Fruit fly (Drosophila melanogaster) whole organism, adult: ENCODE results near the gene CG7011.

Experiments
- CG11617 ChIP-seq: fragments of 200-800 bp; sonication (Bioruptor generic); optimal IDR thresholded peaks from 2 replicates; lab custom pipeline; 2017; ENCODE audit warnings: mild to moderate bottlenecking, missing biosample characterization, missing genetic modification reagents, missing genetic modification characterization
- CG12768 ChIP-seq: fragments of 200-800 bp; sonication (Bioruptor generic); optimal IDR thresholded peaks from 2 replicates; lab custom pipeline; 2017; ENCODE audit warnings: missing biosample characterization, missing genetic modification characterization, mild to moderate bottlenecking, moderate library complexity, missing genetic modification reagents
- CG14711 ChIP-seq: fragments of 200-800 bp; sonication (Bioruptor generic); optimal IDR thresholded peaks from 2 replicates; lab custom pipeline; 2018; ENCODE audit warnings: missing biosample characterization, mild to moderate bottlenecking, missing genetic modification characterization, moderate library complexity
- CG1620 ChIP-seq: fragments of 200-800 bp; sonication (Bioruptor generic); optimal IDR thresholded peaks from 2 replicates; lab custom pipeline; 2016; ENCODE audit warnings: missing biosample characterization, missing genetic modification characterization
- CG33017 ChIP-seq: fragments of 200-800 bp; sonication (Bioruptor generic); optimal IDR thresholded peaks from 2 replicates; lab custom pipeline; 2018; ENCODE audit warnings: missing biosample characterization, mild to moderate bottlenecking, missing genetic modification characterization, moderate library complexity
- CG5204 ChIP-seq: fragments of 200-800 bp; sonication (Bioruptor generic); optimal IDR thresholded peaks from 2 replicates; lab custom pipeline; 2016; ENCODE audit warnings: missing biosample characterization, missing genetic modification characterization
- CG7045 ChIP-seq: fragments of 200-800 bp; sonication (Bioruptor generic); optimal IDR thresholded peaks from 2 replicates; lab custom pipeline; 2017; ENCODE audit warnings: missing biosample characterization, mild to moderate bottlenecking, missing genetic modification characterization
- CG7101 ChIP-seq: fragments of 200-800 bp; sonication (Bioruptor generic); optimal IDR thresholded peaks from 2 replicates; lab custom pipeline; 2018; ENCODE audit warnings: missing biosample characterization, mild to moderate bottlenecking, missing genetic modification characterization, moderate library complexity
- Clk ChIP-seq: fragments of 200-800 bp; sonication (Bioruptor generic); optimal IDR thresholded peaks from 2 replicates; lab custom pipeline; 2017; ENCODE audit warnings: missing biosample characterization, missing genetic modification characterization
- Crg-1 ChIP-seq: fragments of 200-800 bp; sonication (Bioruptor generic); optimal IDR thresholded peaks from 2 replicates; lab custom pipeline; 2016; ENCODE audit warnings: missing biosample characterization, missing genetic modification characterization
- Hr96 ChIP-seq: fragments of 200-800 bp; sonication (Bioruptor generic); optimal IDR thresholded peaks from 2 replicates; lab custom pipeline; 2016; ENCODE audit warnings: missing biosample characterization, missing genetic modification characterization
- Mnt ChIP-seq: fragments of 200-800 bp; sonication (Bioruptor generic); optimal IDR thresholded peaks from 2 replicates; lab custom pipeline; 2016; ENCODE audit warnings: missing biosample characterization, mild to moderate bottlenecking, missing genetic modification characterization
- bab1 ChIP-seq: fragments of 200-800 bp; sonication (Bioruptor generic); optimal IDR thresholded peaks from 3 replicates; lab custom pipeline; 2019; ENCODE audit warnings: missing biosample characterization, mild to moderate bottlenecking, missing genetic modification characterization, moderate library complexity
- cic ChIP-seq: fragments of 200-800 bp; sonication (Bioruptor generic); optimal IDR thresholded peaks from 2 replicates; lab custom pipeline; 2017; ENCODE audit warnings: missing biosample characterization, mild to moderate bottlenecking, missing genetic modification characterization, moderate library complexity
- cnc ChIP-seq, 2 experiments: fragments of >200 bp; optimal IDR thresholded peaks; 2 replicates each; lab custom pipeline; 2017
- kay ChIP-seq: fragments of 200-800 bp; sonication (Bioruptor generic); peaks from one replicate; lab custom pipeline; 2016; ENCODE audit warnings: missing biosample characterization, missing genetic modification characterization, borderline replicate concordance
- ovo ChIP-seq: fragments of 200-800 bp; sonication (Bioruptor generic); optimal IDR thresholded peaks from 2 replicates; lab custom pipeline; 2016; ENCODE audit warnings: missing biosample characterization, missing genetic modification characterization
- pad ChIP-seq: fragments of 200-800 bp; sonication (Bioruptor generic); optimal IDR thresholded peaks from 3 replicates; lab custom pipeline; 2017; ENCODE audit warnings: missing biosample characterization, missing genetic modification characterization, mild to moderate bottlenecking, moderate library complexity, missing genetic modification reagents
- tj ChIP-seq: fragments of 200-800 bp; sonication (Bioruptor generic); optimal IDR thresholded peaks from 3 replicates; lab custom pipeline; 2017; ENCODE audit warnings: missing biosample characterization, mild to moderate bottlenecking, missing genetic modification characterization, moderate library complexity
- toe ChIP-seq: fragments of 200-800 bp; sonication (Bioruptor generic); optimal IDR thresholded peaks from 2 replicates; lab custom pipeline; 2016; ENCODE audit warnings: missing biosample characterization, missing genetic modification characterization

Gene CG7011

DNA sequence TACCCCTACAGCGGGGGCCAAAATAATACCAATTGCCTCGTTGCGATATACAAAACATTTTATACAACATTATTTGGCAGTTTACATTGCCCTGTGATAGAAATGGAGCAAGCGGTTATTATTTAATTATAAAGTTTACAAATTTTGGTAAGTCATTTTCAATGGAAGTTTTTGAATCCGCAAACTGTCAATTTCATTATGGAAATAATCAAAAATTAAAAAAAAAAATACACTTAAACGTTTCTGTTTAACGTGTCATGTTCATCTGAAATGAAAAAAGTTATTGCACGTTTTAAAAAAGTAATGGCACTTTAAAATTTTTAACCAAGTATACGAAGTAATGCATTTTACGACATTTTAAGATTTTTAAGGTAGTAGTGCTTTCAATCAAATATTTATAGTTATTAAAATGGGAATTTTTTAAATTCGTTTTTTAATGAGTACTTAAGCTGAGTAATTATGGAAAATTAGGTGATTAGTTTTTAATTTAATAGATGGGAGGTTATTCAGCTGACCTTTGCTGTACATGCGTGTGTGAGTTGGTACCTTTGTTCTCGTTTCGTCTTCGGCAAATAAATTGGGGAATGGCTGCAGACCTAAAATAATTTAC is 33.4 kb upstream of the CG7011 start:
- TF ChIP-seq pad (GFP tag; lab: Kevin White, UChicago) (no peak), CG12768 (GFP tag; lab: Kevin White, UChicago) (no peak), CG5204 (no peak), Hr96 (GFP tag; lab: Kevin White, UChicago) (no peak)

DNA sequence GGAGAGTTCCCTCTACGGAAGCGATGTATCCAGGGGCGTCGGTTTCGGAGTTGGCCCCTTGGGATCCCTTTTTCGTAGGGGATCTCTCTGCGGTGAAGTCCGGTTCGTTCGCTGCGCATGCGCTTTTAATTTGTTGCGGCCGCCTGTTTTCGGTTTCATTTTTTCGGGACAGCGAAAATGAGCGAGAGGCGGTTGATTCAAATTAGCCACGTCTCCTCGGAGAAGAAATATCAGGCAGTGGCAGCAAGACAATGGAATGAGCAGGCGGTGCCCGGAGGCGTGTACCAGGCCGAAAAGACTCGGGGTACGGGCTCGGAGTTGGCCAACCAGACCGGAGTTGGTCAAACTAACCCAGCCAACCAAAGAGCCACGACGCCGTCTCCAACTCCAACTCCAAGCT is 32.8 kb upstream of the CG7011 start:
- TF ChIP-seq kay (GFP tag; lab: Kevin White, UChicago) (no peak), cic (GFP tag; lab: Kevin White, UChicago) (no peak), tj (GFP tag; lab: Kevin White, UChicago) (no peak), CG1620 (GFP tag; lab: Kevin White, UChicago) (no peak), ovo (no peak), CG14711 (no peak), pad (GFP tag; lab: Kevin White, UChicago) (no peak), Crg-1 (GFP tag; lab: Kevin White, UChicago) (no peak)

DNA sequence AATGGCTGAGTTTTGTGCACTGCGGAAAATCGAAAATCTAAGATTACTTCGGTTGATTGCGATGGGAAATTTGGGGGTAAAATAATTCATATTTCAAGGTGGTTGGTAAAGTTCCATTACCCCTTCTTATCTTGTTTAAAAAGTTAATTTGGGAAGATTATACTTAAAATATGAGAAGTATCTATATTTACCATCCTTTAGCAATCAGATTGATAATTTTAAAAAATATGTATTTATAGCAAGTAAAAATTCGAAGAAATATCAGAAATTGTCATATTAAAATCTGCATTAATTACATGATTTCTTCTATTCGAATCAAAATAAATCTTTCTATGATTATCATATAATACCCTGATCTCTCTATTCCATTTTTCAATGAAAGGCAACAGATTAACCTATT is 32.1 kb upstream of the CG7011 start:
- TF ChIP-seq Hr96 (GFP tag; lab: Kevin White, UChicago) (no peak), CG7045 (GFP tag; lab: Kevin White, UChicago) (no peak), CG7101 (tag; lab: Kevin White, UChicago) (no peak), ovo (no peak), tj (GFP tag; lab: Kevin White, UChicago) (no peak), Clk (no peak), Mnt (GFP tag; lab: Kevin White, UChicago) (no peak), CG1620 (GFP tag; lab: Kevin White, UChicago) (no peak), CG12768 (GFP tag; lab: Kevin White, UChicago) (no peak), pad (GFP tag; lab: Kevin White, UChicago) (no peak), CG14711 (no peak), CG5204 (no peak), cnc (optimal IDR thresholded peaks at IDR 0.05; lab: Kevin White, UChicago) (no peak), kay (GFP tag; lab: Kevin White, UChicago) (no peak), toe (GFP tag; lab: Kevin White, UChicago) (no peak)

DNA sequence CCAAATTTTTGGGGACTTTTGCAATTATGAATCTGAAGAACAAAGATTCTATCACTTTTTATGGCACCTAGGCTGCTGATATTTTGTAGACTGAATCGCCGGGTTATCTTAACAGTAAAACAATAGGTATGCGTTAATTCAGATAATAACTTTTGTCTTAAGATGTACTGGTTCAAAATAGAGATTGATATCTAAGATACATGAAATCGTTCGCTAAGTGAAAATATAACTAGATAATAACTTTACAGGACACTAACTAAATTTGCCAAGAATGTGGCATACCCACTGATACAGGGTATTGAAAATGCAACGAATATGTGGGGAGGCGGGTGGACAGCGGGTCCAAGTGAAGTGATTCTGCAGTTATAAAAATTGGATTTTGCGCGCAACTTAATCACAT is 28.7 kb upstream of the CG7011 start:
- no peak for TF ChIP-seq cic (GFP tag; lab: Kevin White, UChicago)
- TF ChIP-seq CG14711: no peak
- TF ChIP-seq ovo: no peak
- no peak for TF ChIP-seq CG7045 (GFP tag; lab: Kevin White, UChicago)
- no peak for TF ChIP-seq CG5204
- TF ChIP-seq cnc (optimal IDR thresholded peaks at IDR 0.05; lab: Kevin White, UChicago): no peak
- no peak for TF ChIP-seq CG12768 (GFP tag; lab: Kevin White, UChicago)
- TF ChIP-seq CG7101 (tag; lab: Kevin White, UChicago): no peak
- no peak for TF ChIP-seq bab1
- TF ChIP-seq Clk: no peak
- no peak for TF ChIP-seq CG1620 (GFP tag; lab: Kevin White, UChicago)
- no peak for TF ChIP-seq Hr96 (GFP tag; lab: Kevin White, UChicago)
- TF ChIP-seq Mnt (GFP tag; lab: Kevin White, UChicago): no peak
- no peak for TF ChIP-seq pad (GFP tag; lab: Kevin White, UChicago)
- TF ChIP-seq CG33017 (tag; lab: Kevin White, UChicago): no peak
- TF ChIP-seq kay (GFP tag; lab: Kevin White, UChicago): no peak

DNA sequence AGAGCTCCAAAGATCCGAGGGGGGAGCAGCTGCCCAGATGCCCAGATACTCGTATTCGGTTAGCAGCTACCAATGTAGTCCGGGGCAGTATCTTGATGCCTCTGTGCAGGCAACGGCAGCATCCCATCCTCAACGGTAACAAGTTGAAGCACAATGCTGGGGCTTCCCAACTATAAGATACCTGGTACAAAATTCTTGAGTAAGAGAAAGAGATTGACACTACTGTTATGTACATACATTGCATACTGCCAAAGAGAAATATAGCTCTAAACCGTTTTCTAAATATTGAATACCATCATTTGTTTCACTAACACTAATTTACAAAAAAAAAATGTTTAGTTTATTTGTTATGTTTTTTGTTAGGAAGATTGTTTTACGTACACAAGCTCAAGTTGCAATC is 26.3 kb upstream of the CG7011 start:
- TF ChIP-seq bab1 (no peak), toe (GFP tag; lab: Kevin White, UChicago) (no peak), tj (GFP tag; lab: Kevin White, UChicago) (no peak), CG7101 (tag; lab: Kevin White, UChicago) (no peak), CG1620 (GFP tag; lab: Kevin White, UChicago) (no peak), CG14711 (no peak), CG12768 (GFP tag; lab: Kevin White, UChicago) (no peak), Crg-1 (GFP tag; lab: Kevin White, UChicago) (no peak), Mnt (GFP tag; lab: Kevin White, UChicago) (no peak), CG11617 (no peak), ovo (no peak), kay (GFP tag; lab: Kevin White, UChicago) (no peak), pad (GFP tag; lab: Kevin White, UChicago) (no peak), CG7045 (GFP tag; lab: Kevin White, UChicago) (no peak), Hr96 (GFP tag; lab: Kevin White, UChicago) (no peak), CG5204 (no peak), cic (GFP tag; lab: Kevin White, UChicago) (no peak), Clk (no peak), cnc (optimal IDR thresholded peaks at IDR 0.05; lab: Kevin White, UChicago) (no peak), CG33017 (tag; lab: Kevin White, UChicago) (no peak)

DNA sequence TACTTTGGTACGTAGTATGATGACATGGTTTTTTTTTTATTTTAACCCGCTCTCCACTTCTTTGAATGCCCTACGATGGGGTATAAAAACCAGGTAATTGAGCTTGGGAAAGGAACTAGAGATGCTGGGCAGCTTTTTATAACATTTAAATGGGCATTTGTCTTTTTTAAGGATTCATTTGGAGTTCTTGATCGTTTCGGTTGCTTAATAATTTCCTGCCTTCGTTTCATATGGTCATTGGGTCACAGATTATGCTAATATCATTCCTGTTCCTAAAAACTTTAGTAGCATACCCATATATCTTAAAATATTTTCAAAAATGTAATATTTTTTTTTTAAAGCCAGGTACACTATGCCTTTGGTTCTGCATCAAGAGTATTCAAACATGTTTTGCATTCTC is 25.3 kb upstream of the CG7011 start:
- TF ChIP-seq CG14711: no peak
- no peak for TF ChIP-seq Mnt (GFP tag; lab: Kevin White, UChicago)
- TF ChIP-seq Crg-1 (GFP tag; lab: Kevin White, UChicago): no peak
- TF ChIP-seq pad (GFP tag; lab: Kevin White, UChicago): no peak
- no peak for TF ChIP-seq tj (GFP tag; lab: Kevin White, UChicago)
- no peak for TF ChIP-seq Clk
- no peak for TF ChIP-seq ovo
- no peak for TF ChIP-seq cnc (optimal IDR thresholded peaks at IDR 0.05; lab: Kevin White, UChicago)
- TF ChIP-seq cic (GFP tag; lab: Kevin White, UChicago): no peak
- TF ChIP-seq kay (GFP tag; lab: Kevin White, UChicago): no peak
- no peak for TF ChIP-seq CG7045 (GFP tag; lab: Kevin White, UChicago)
- no peak for TF ChIP-seq CG33017 (tag; lab: Kevin White, UChicago)
